In the genomic region with DNA sequence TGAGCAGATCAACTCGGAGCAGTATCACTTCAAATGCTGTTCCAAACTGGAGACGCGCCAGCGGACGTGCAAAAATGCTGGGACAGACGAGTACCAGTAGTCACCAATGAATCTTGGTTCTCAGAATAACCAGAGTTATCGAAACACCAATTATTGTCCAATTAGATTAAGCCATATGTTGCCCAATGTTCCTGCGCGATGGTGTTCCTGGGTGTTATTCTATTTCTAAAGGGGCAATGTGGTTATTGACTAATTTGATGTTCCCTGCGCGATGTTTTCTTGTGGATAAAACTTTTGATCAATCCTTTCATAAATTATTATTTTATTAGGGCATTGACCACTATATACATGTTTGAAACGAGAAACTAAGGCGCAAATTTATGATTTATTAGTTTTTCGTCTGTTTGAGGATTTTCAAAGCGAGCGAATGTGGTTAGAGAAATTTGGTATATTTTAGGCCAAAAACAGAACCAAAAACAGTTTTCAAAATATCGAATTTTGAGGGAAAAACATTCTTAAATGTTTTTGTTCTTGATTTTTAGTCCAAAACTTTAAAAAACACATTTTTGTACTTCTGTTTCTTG, we compare ENCODE assay signal across 3 worm cellular contexts.
A peak's percentile ranks its signal among the peaks of the same experiment; 100 is the strongest.
TF ChIP-seq lines count a peak whose summit lies in the region.

No protein-coding gene starts in this region.

TF ChIP-seq in whole organism, L1 larva, 84 proteins besides CTCF, POLR2A, EP300 and RAD21 (continued from another document and continues in another):
- TF ChIP-seq ceh-90 (tag; optimal IDR thresholded peaks at IDR 0.05; lab: Kevin White, UChicago): no peak
- peak; percentile 78 for TF ChIP-seq vab-15 (tag; optimal IDR thresholded peaks at IDR 0.05; lab: Kevin White, UChicago)
- peak; percentile 95 for TF ChIP-seq zip-4 (GFP tag; optimal IDR thresholded peaks at IDR 0.05; lab: Kevin White, UChicago)
- TF ChIP-seq C16A3.4 (tag; optimal IDR thresholded peaks at IDR 0.05; lab: Kevin White, UChicago): peak; percentile 99
- peak; percentile 82 to 93 for TF ChIP-seq lin-35 (GFP tag; optimal IDR thresholded peaks at IDR 0.05; lab: Kevin White, UChicago)
- peak in 1 of 2 experiments; percentile 94 for TF ChIP-seq mdl-1 (tag; optimal IDR thresholded peaks at IDR 0.05; lab: Kevin White, UChicago)
- TF ChIP-seq dpl-1 (GFP tag; optimal IDR thresholded peaks at IDR 0.05; lab: Kevin White, UChicago): peak; percentile 45 to 67 (median 55)
- TF ChIP-seq snu-23 (GFP tag; optimal IDR thresholded peaks at IDR 0.05; lab: Kevin White, UChicago): peak; percentile 100
- TF ChIP-seq nhr-11 (tag; optimal IDR thresholded peaks at IDR 0.05; lab: Kevin White, UChicago): peak; percentile 98
- peak; percentile 79 for TF ChIP-seq nhr-76 (tag; optimal IDR thresholded peaks at IDR 0.05; lab: Kevin White, UChicago)
- TF ChIP-seq dsc-1 (tag; optimal IDR thresholded peaks at IDR 0.05; lab: Kevin White, UChicago): peak; percentile 100
- TF ChIP-seq mef-2 (tag; optimal IDR thresholded peaks at IDR 0.05; lab: Kevin White, UChicago): peak; percentile 75
- peak; percentile 99 for TF ChIP-seq sox-4 (tag; optimal IDR thresholded peaks at IDR 0.05; lab: Kevin White, UChicago)
- peak; percentile 99 to 100 (median 99) for TF ChIP-seq ceh-82 (tag; optimal IDR thresholded peaks at IDR 0.05; lab: Kevin White, UChicago)
- peak; percentile 89 for TF ChIP-seq sup-37 (GFP tag; optimal IDR thresholded peaks at IDR 0.05; lab: Kevin White, UChicago)
- TF ChIP-seq egl-13 (tag; optimal IDR thresholded peaks at IDR 0.05; lab: Kevin White, UChicago): peak; percentile 97
- peak; percentile 33 to 92 for TF ChIP-seq ztf-11 (tag; optimal IDR thresholded peaks at IDR 0.05; lab: Kevin White, UChicago)
- TF ChIP-seq isw-1 (GFP tag; IDR thresholded peaks at IDR 0.05; lab: Robert Waterston, UW): peak; percentile 88
- peak; percentile 98 for TF ChIP-seq fkh-4 (tag; optimal IDR thresholded peaks at IDR 0.05; lab: Kevin White, UChicago; ENCODE audit: borderline replicate concordance)
- TF ChIP-seq pax-3 (tag; optimal IDR thresholded peaks at IDR 0.05; lab: Kevin White, UChicago): peak; percentile 94
- peak; percentile 98 for TF ChIP-seq ztf-4 (tag; optimal IDR thresholded peaks at IDR 0.05; lab: Kevin White, UChicago)
- TF ChIP-seq egl-27 (tag; optimal IDR thresholded peaks at IDR 0.05; lab: Kevin White, UChicago): peak; percentile 0 to 83
- TF ChIP-seq nhr-85 (tag; lab: Kevin White, UChicago): peak; percentile 97
- peak; percentile 45 for TF ChIP-seq F16B12.6 (tag; optimal IDR thresholded peaks at IDR 0.05; lab: Kevin White, UChicago)
- TF ChIP-seq tlp-1 (tag; optimal IDR thresholded peaks at IDR 0.05; lab: Kevin White, UChicago): no peak
- peak; percentile 78 for TF ChIP-seq unc-30 (tag; optimal IDR thresholded peaks at IDR 0.05; lab: Kevin White, UChicago)
- peak; percentile 12 for TF ChIP-seq C34B4.2 (tag; optimal IDR thresholded peaks at IDR 0.05; lab: Kevin White, UChicago)
- TF ChIP-seq nhr-19 (GFP tag; conservative IDR thresholded peaks at IDR 0.05; lab: Robert Waterston, UW): peak; percentile 98
- TF ChIP-seq hpl-2 (GFP tag; optimal IDR thresholded peaks at IDR 0.05; lab: Kevin White, UChicago): peak; percentile 98
- TF ChIP-seq nhr-84 (tag; optimal IDR thresholded peaks at IDR 0.05; lab: Kevin White, UChicago): peak; percentile 62
- TF ChIP-seq fkh-10 (GFP tag; optimal IDR thresholded peaks at IDR 0.05; lab: Kevin White, UChicago): peak; percentile 100
- TF ChIP-seq fos-1 (tag; optimal IDR thresholded peaks at IDR 0.05; lab: Kevin White, UChicago): peak; percentile 99
- TF ChIP-seq nhr-237 (tag; optimal IDR thresholded peaks at IDR 0.05; lab: Kevin White, UChicago): peak; percentile 99
- TF ChIP-seq skn-1 (tag; optimal IDR thresholded peaks at IDR 0.05; lab: Kevin White, UChicago): peak; percentile 99
- TF ChIP-seq sptf-1 (tag; optimal IDR thresholded peaks at IDR 0.05; lab: Kevin White, UChicago): no peak
- TF ChIP-seq snpc-4 (tag; optimal IDR thresholded peaks at IDR 0.05; lab: Kevin White, UChicago): peak; percentile 93
- TF ChIP-seq Y116A8C.19 (tag; optimal IDR thresholded peaks at IDR 0.05; lab: Kevin White, UChicago; ENCODE audit: borderline replicate concordance): peak; percentile 20
- peak; percentile 95 for TF ChIP-seq xbp-1 (tag; optimal IDR thresholded peaks at IDR 0.05; lab: Kevin White, UChicago)
- peak; percentile 97 for TF ChIP-seq aly-2 (tag; optimal IDR thresholded peaks at IDR 0.05; lab: Kevin White, UChicago)
- no peak for TF ChIP-seq hlh-17 (GFP tag; optimal IDR thresholded peaks at IDR 0.05; lab: Kevin White, UChicago; ENCODE audit: borderline replicate concordance)

TF ChIP-seq in whole organism, L3 larva, 47 proteins besides CTCF, POLR2A, EP300 and RAD21 (continued from another document):
- TF ChIP-seq nhr-237 (tag; optimal IDR thresholded peaks at IDR 0.05; lab: Kevin White, UChicago) (no peak), nfya-1 (tag; optimal IDR thresholded peaks at IDR 0.05; lab: Kevin White, UChicago; ENCODE audit: insufficient read depth) (peak; percentile 96), R02D3.7 (tag; optimal IDR thresholded peaks at IDR 0.05; lab: Kevin White, UChicago) (peak; percentile 94), sea-2 (GFP tag; optimal IDR thresholded peaks at IDR 0.05; lab: Kevin White, UChicago) (peak; percentile 73), tbx-2 (tag; optimal IDR thresholded peaks at IDR 0.05; lab: Kevin White, UChicago) (peak; percentile 98), eor-1 (tag; optimal IDR thresholded peaks at IDR 0.05; lab: Kevin White, UChicago) (peak in 1 of 2 experiments; percentile 85), pha-4 (tag; optimal IDR thresholded peaks at IDR 0.05; lab: Kevin White, UChicago) (peak; percentile 99), mml-1 (tag; optimal IDR thresholded peaks at IDR 0.05; lab: Kevin White, UChicago) (no peak), nhr-76 (tag; optimal IDR thresholded peaks at IDR 0.05; lab: Kevin White, UChicago) (peak; percentile 87), fkh-10 (GFP tag; optimal IDR thresholded peaks at IDR 0.05; lab: Kevin White, UChicago) (peak; percentile 98), lin-15B (tag; optimal IDR thresholded peaks at IDR 0.05; lab: Kevin White, UChicago) (peak; percentile 62), elt-3 (tag; optimal IDR thresholded peaks at IDR 0.05; lab: Kevin White, UChicago) (peak; percentile 66 to 98 (median 96)), pqm-1 (tag; optimal IDR thresholded peaks at IDR 0.05; lab: Kevin White, UChicago) (peak; percentile 96), hmg-11 (tag; optimal IDR thresholded peaks at IDR 0.05; lab: Kevin White, UChicago) (peak; percentile 99), nhr-77 (tag; optimal IDR thresholded peaks at IDR 0.05; lab: Kevin White, UChicago) (peak; percentile 99), nhr-67 (tag; optimal IDR thresholded peaks at IDR 0.05; lab: Kevin White, UChicago) (peak; percentile 72), zag-1 (tag; optimal IDR thresholded peaks at IDR 0.05; lab: Kevin White, UChicago) (peak; percentile 89), egl-5 (tag; optimal IDR thresholded peaks at IDR 0.05; lab: Kevin White, UChicago) (peak; percentile 98), elt-2 (tag; optimal IDR thresholded peaks at IDR 0.05; lab: Kevin White, UChicago) (peak; percentile 87), mdl-1 (tag; optimal IDR thresholded peaks at IDR 0.05; lab: Kevin White, UChicago) (peak; percentile 76), aly-2 (tag; optimal IDR thresholded peaks at IDR 0.05; lab: Kevin White, UChicago) (peak; percentile 93), egl-27 (tag; optimal IDR thresholded peaks at IDR 0.05; lab: Kevin White, UChicago) (peak; percentile 96), nhr-25 (tag; optimal IDR thresholded peaks at IDR 0.05; lab: Kevin White, UChicago) (peak; percentile 98), ZK546.5 (tag; optimal IDR thresholded peaks at IDR 0.05; lab: Kevin White, UChicago) (peak; percentile 68), nhr-12 (tag; optimal IDR thresholded peaks at IDR 0.05; lab: Kevin White, UChicago) (peak; percentile 42), nhr-11 (tag; optimal IDR thresholded peaks at IDR 0.05; lab: Kevin White, UChicago) (peak; percentile 97), nhr-43 (tag; optimal IDR thresholded peaks at IDR 0.05; lab: Kevin White, UChicago; ENCODE audit: poor library complexity, severe bottlenecking) (peak; percentile 99), unc-62 (GFP tag; optimal IDR thresholded peaks at IDR 0.05; lab: Kevin White, UChicago) (peak; percentile 92), ceh-16 (tag; optimal IDR thresholded peaks at IDR 0.05; lab: Kevin White, UChicago) (peak; percentile 79), snpc-4 (tag; optimal IDR thresholded peaks at IDR 0.05; lab: Kevin White, UChicago) (peak; percentile 96)
TF ChIP-seq in whole organism, L3 larva: peak in this region for 44.

TF ChIP-seq in whole organism, young adult, 124 proteins besides CTCF, POLR2A, EP300 and RAD21 (continued from another document and continues in another):
- TF ChIP-seq repo-1 (tag; optimal IDR thresholded peaks at IDR 0.05; lab: Kevin White, UChicago) (peak; percentile 99), lin-35 (GFP tag; optimal IDR thresholded peaks at IDR 0.05; lab: Kevin White, UChicago) (peak in 2 of 3 experiments; percentile 85 to 97), ceh-40 (GFP tag; IDR thresholded peaks at IDR 0.05; lab: Robert Waterston, UW) (no peak), B0035.1 (tag; optimal IDR thresholded peaks at IDR 0.05; lab: Kevin White, UChicago) (peak; percentile 94), rcor-1 (GFP tag; IDR thresholded peaks at IDR 0.05; lab: Robert Waterston, UW) (peak; percentile 96), lir-1 (GFP tag; conservative IDR thresholded peaks at IDR 0.05; lab: Robert Waterston, UW) (peak; percentile 92), mxl-1 (tag; optimal IDR thresholded peaks at IDR 0.05; lab: Kevin White, UChicago) (no peak), ztf-25 (GFP tag; IDR thresholded peaks at IDR 0.05; lab: Robert Waterston, UW) (0 out of 2 replicates have a peak, but pooled peaks have one; percentile 10), tlf-1 (GFP tag; optimal IDR thresholded peaks at IDR 0.05; lab: Kevin White, UChicago) (peak; percentile 97), rpc-1 (optimal IDR thresholded peaks at IDR 0.05; lab: Kevin White, UChicago) (peak; percentile 16), rpc-1 (tag; optimal IDR thresholded peaks at IDR 0.05; lab: Kevin White, UChicago) (no peak), bed-1 (GFP tag; IDR thresholded peaks at IDR 0.05; lab: Robert Waterston, UW) (no peak), zim-3 (tag; optimal IDR thresholded peaks at IDR 0.05; lab: Kevin White, UChicago) (peak; percentile 35), nhr-27 (tag; optimal IDR thresholded peaks at IDR 0.05; lab: Kevin White, UChicago) (peak; percentile 55), ccch-3 (GFP tag; optimal IDR thresholded peaks at IDR 0.05; lab: Kevin White, UChicago) (peak; percentile 89), mel-28 (tag; optimal IDR thresholded peaks at IDR 0.05; lab: Kevin White, UChicago; ENCODE audit: borderline replicate concordance) (no peak), fkh-3 (tag; optimal IDR thresholded peaks at IDR 0.05; lab: Kevin White, UChicago) (no peak), atf-7 (tag; optimal IDR thresholded peaks at IDR 0.05; lab: Kevin White, UChicago) (peak; percentile 97), somi-1 (GFP tag; optimal IDR thresholded peaks at IDR 0.05; lab: Kevin White, UChicago) (peak; percentile 94), B0261.1 (tag; optimal IDR thresholded peaks at IDR 0.05; lab: Kevin White, UChicago) (peak; percentile 61), C06A6.2 (GFP tag; conservative IDR thresholded peaks at IDR 0.05; lab: Robert Waterston, UW) (peak; percentile 94), F57A8.1 (GFP tag; optimal IDR thresholded peaks at IDR 0.05; lab: Kevin White, UChicago) (peak; percentile 66), ama-1 (optimal IDR thresholded peaks at IDR 0.05; lab: Kevin White, UChicago) (no peak), ama-1 (GFP tag; optimal IDR thresholded peaks at IDR 0.05; lab: Kevin White, UChicago) (peak in 1 of 2 experiments; percentile 71), tbp1 (GFP tag; optimal IDR thresholded peaks at IDR 0.05; lab: Kevin White, UChicago) (peak; percentile 80), ztf-22 (GFP tag; optimal IDR thresholded peaks at IDR 0.05; lab: Kevin White, UChicago) (peak; percentile 80), bed-2 (GFP tag; IDR thresholded peaks at IDR 0.05; lab: Robert Waterston, UW) (no peak), lin-26 (GFP tag; IDR thresholded peaks at IDR 0.05; lab: Robert Waterston, UW) (no peak), Y67H2A.10 (GFP tag; conservative IDR thresholded peaks at IDR 0.05; lab: Robert Waterston, UW) (peak; percentile 51; the same call in 1 of the 2 replicates), madf-3 (GFP tag; IDR thresholded peaks at IDR 0.05; lab: Robert Waterston, UW) (peak; percentile 78), ztf-3 (GFP tag; optimal IDR thresholded peaks at IDR 0.05; lab: Kevin White, UChicago) (peak; percentile 84), F49E8.2 (tag; optimal IDR thresholded peaks at IDR 0.05; lab: Kevin White, UChicago; ENCODE audit: insufficient read depth) (peak; percentile 16), let-607 (tag; optimal IDR thresholded peaks at IDR 0.05; lab: Kevin White, UChicago) (peak; percentile 70 to 92), K11D2.4 (GFP tag; IDR thresholded peaks at IDR 0.05; lab: Robert Waterston, UW) (peak; percentile 99), nfya-2 (GFP tag; IDR thresholded peaks at IDR 0.05; lab: Robert Waterston, UW) (no peak), Y56A3A.18 (GFP tag; IDR thresholded peaks at IDR 0.05; lab: Robert Waterston, UW) (peak; percentile 99), T26A5.8 (tag; optimal IDR thresholded peaks at IDR 0.05; lab: Kevin White, UChicago) (no peak), athp-1 (tag; optimal IDR thresholded peaks at IDR 0.05; lab: Kevin White, UChicago) (no peak), hlh-26 (GFP tag; conservative IDR thresholded peaks at IDR 0.05; lab: Robert Waterston, UW) (no peak), hmg-1.2 (GFP tag; IDR thresholded peaks at IDR 0.05; lab: Robert Waterston, UW) (peak; percentile 87), aptf-2 (GFP tag; conservative IDR thresholded peaks at IDR 0.05; lab: Robert Waterston, UW) (no peak), ceh-91 (GFP tag; IDR thresholded peaks at IDR 0.05; lab: Robert Waterston, UW) (no peak), ceh-58 (GFP tag; IDR thresholded peaks at IDR 0.05; lab: Robert Waterston, UW) (no peak), egrh-3 (GFP tag; IDR thresholded peaks at IDR 0.05; lab: Robert Waterston, UW) (peak; percentile 16; the same call in 1 of the 2 replicates), ceh-27 (GFP tag; optimal IDR thresholded peaks at IDR 0.05; lab: Kevin White, UChicago) (peak; percentile 98), D2030.7 (GFP tag; IDR thresholded peaks at IDR 0.05; lab: Robert Waterston, UW) (no peak), nhr-90 (tag; optimal IDR thresholded peaks at IDR 0.05; lab: Kevin White, UChicago) (peak; percentile 83), dpl-1 (GFP tag; optimal IDR thresholded peaks at IDR 0.05; lab: Kevin White, UChicago) (peak; percentile 6), akir-1 (GFP tag; optimal IDR thresholded peaks at IDR 0.05; lab: Kevin White, UChicago) (peak; percentile 83), Y53F4B.3 (GFP tag; IDR thresholded peaks at IDR 0.05; lab: Robert Waterston, UW) (no peak), ceh-100 (GFP tag; IDR thresholded peaks at IDR 0.05; lab: Robert Waterston, UW) (peak; percentile 75), madf-10 (tag; optimal IDR thresholded peaks at IDR 0.05; lab: Kevin White, UChicago) (peak; percentile 95), T07F8.4 (tag; optimal IDR thresholded peaks at IDR 0.05; lab: Kevin White, UChicago) (peak; percentile 86), B0019.2 (GFP tag; conservative IDR thresholded peaks at IDR 0.05; lab: Robert Waterston, UW) (no peak), madf-8 (GFP tag; conservative IDR thresholded peaks at IDR 0.05; lab: Robert Waterston, UW) (no peak), lsy-27 (tag; optimal IDR thresholded peaks at IDR 0.05; lab: Kevin White, UChicago; ENCODE audit: borderline replicate concordance, insufficient read depth) (no peak), F39B2.1 (GFP tag; IDR thresholded peaks at IDR 0.05; lab: Robert Waterston, UW) (no peak), hmg-20 (GFP tag; IDR thresholded peaks at IDR 0.05; lab: Robert Waterston, UW) (peak; percentile 96), nfya-1 (tag; optimal IDR thresholded peaks at IDR 0.05; lab: Kevin White, UChicago; ENCODE audit: borderline replicate concordance, insufficient read depth) (no peak), sea-2 (GFP tag; IDR thresholded peaks at IDR 0.05; lab: Robert Waterston, UW) (no peak), egl-44 (GFP tag; IDR thresholded peaks at IDR 0.05; lab: Robert Waterston, UW) (peak; percentile 87)
